Worm (Caenorhabditis elegans) whole organism, young adult: Measurements from ENCODE around the gene F35F10.7.

Experiments
- F33H1.4 ChIP-seq: fragments of 200-800 bp; sonication (Bioruptor generic); IDR thresholded peaks from 2 replicates; pipeline ENCODE4 v1.3.6; 2022; ENCODE audit warnings: missing genetic modification reagents, missing genetic modification characterization, missing compliant biosample characterization
- F37B4.10 ChIP-seq: fragments of 200-800 bp; sonication (Bioruptor generic); IDR thresholded peaks from 2 replicates; pipeline ENCODE4 v1.3.6; 2022; ENCODE audit warnings: missing genetic modification characterization, missing compliant biosample characterization
- ama-1 ChIP-seq, 3 experiments: fragments of 150-350 bp in 1 of 3; sonication (generic microtip) in 2 of 3; optimal IDR thresholded peaks; 2 replicates each; lab custom pipeline; 2014 to 2018; ENCODE audit warnings: missing biosample characterization in 2 of 3, missing genetic modification characterization in 2 of 3, missing genetic modification reagents in 2 of 3
- ceh-91 ChIP-seq: fragments of 200-800 bp; sonication (Bioruptor generic); IDR thresholded peaks from 2 replicates; pipeline ENCODE4 v1.3.6; 2022; ENCODE audit warnings: missing genetic modification reagents, missing genetic modification characterization, missing compliant biosample characterization
- chd-7 ChIP-seq: sonication (generic microtip); optimal IDR thresholded peaks from 2 replicates; lab custom pipeline; 2016; ENCODE audit warnings: mild to moderate bottlenecking, missing genetic modification characterization, moderate library complexity, missing compliant biosample characterization
- dpl-1 ChIP-seq: fragments of 150-350 bp; optimal IDR thresholded peaks from 2 replicates; lab custom pipeline; 2014; ENCODE audit warnings: missing biosample characterization, missing genetic modification reagents, missing genetic modification characterization
- somi-1 ChIP-seq: fragments of 200-800 bp; sonication (Bioruptor generic); optimal IDR thresholded peaks from 2 replicates; lab custom pipeline; 2018; ENCODE audit warnings: mild to moderate bottlenecking, missing genetic modification characterization, missing compliant biosample characterization

ce11 chrV:3278101-3278639 lies 9.1 kb downstream of the F35F10.7 start, which contains the start of gene fbxa-64:
- no peak for TF ChIP-seq F37B4.10
- TF ChIP-seq chd-7 (tag; lab: Kevin White, UChicago): no peak
- no peak for TF ChIP-seq ama-1 (optimal IDR thresholded peaks at IDR 0.05; lab: Kevin White, UChicago)
- no peak for TF ChIP-seq ama-1 (GFP tag; optimal IDR thresholded peaks at IDR 0.05; lab: Kevin White, UChicago)
- TF ChIP-seq ceh-91: no peak
- TF ChIP-seq somi-1 (GFP tag; lab: Kevin White, UChicago): no peak
- no peak for TF ChIP-seq F33H1.4 (GFP tag; lab: Robert Waterston, UW)
- TF ChIP-seq dpl-1 (GFP tag; lab: Kevin White, UChicago): no peak
